Worm (Caenorhabditis elegans) whole organism, early embryonic: Measurements from ENCODE around the gene cwp-5.
A peak's percentile ranks its signal among the peaks of the same experiment; 100 is the strongest.

Experiments used
- B0310.2 ChIP-seq: sonication (generic microtip); optimal IDR thresholded peaks from 2 replicates; lab custom pipeline; 2016; ENCODE audit warnings: mild to moderate bottlenecking, missing genetic modification characterization, missing compliant biosample characterization
- F13C5.2 ChIP-seq: sonication (generic microtip); optimal IDR thresholded peaks from 2 replicates; lab custom pipeline; 2017; ENCODE audit warnings: mild to moderate bottlenecking, missing genetic modification characterization, inconsistent platforms, missing compliant biosample characterization
- aly-1 ChIP-seq: sonication (generic microtip); optimal IDR thresholded peaks from 2 replicates; lab custom pipeline; 2016; ENCODE audit warnings: missing genetic modification characterization, missing compliant biosample characterization
- ama-1 ChIP-seq: fragments of 150-350 bp; optimal IDR thresholded peaks from 2 replicates; lab custom pipeline; 2014
- ceh-13 ChIP-seq: fragments of 200-800 bp; sonication (Bioruptor generic); optimal IDR thresholded peaks from 2 replicates; lab custom pipeline; 2018; ENCODE audit warnings: mild to moderate bottlenecking, missing genetic modification characterization, missing compliant biosample characterization
- ceh-36 ChIP-seq: sonication (generic microtip); optimal IDR thresholded peaks from 2 replicates; lab custom pipeline; 2016; ENCODE audit warnings: missing genetic modification characterization, inconsistent platforms, missing compliant biosample characterization
- ets-7 ChIP-seq: sonication (generic microtip); optimal IDR thresholded peaks from 2 replicates; lab custom pipeline; 2016; ENCODE audit warnings: missing genotype, missing genetic modification characterization, missing compliant biosample characterization
- flt-1 ChIP-seq: fragments of 200-800 bp; sonication (Bioruptor generic); IDR thresholded peaks from 2 replicates; pipeline ENCODE4 v1.3.6; 2022; ENCODE audit warnings: missing genetic modification characterization, missing compliant biosample characterization
- hmbx-1 ChIP-seq: sonication (generic microtip); optimal IDR thresholded peaks from 2 replicates; lab custom pipeline; 2016; ENCODE audit warnings: mild to moderate bottlenecking, missing genetic modification characterization, missing compliant biosample characterization
- hmg-4 ChIP-seq: fragments of 200-800 bp; sonication (Bioruptor generic); optimal IDR thresholded peaks from 2 replicates; lab custom pipeline; 2018; ENCODE audit warnings: mild to moderate bottlenecking, missing genetic modification characterization, missing compliant biosample characterization
- hnd-1 ChIP-seq: sonication (generic microtip); optimal IDR thresholded peaks from 2 replicates; lab custom pipeline; 2016; ENCODE audit warnings: missing genetic modification characterization, missing compliant biosample characterization
- pes-1 ChIP-seq: fragments of 200-800 bp; sonication (Bioruptor generic); IDR thresholded peaks from 2 replicates; pipeline ENCODE4 v1.3.6; 2022; ENCODE audit warnings: missing genetic modification reagents, missing genetic modification characterization, missing compliant biosample characterization
- scrt-1 ChIP-seq: fragments of 200-800 bp; sonication (Bioruptor generic); IDR thresholded peaks from 2 replicates; pipeline ENCODE4 v1.3.6; 2022; ENCODE audit warnings: missing genetic modification characterization, missing compliant biosample characterization
- sea-1 ChIP-seq: fragments of 200-800 bp; sonication (Bioruptor generic); conservative IDR thresholded peaks from 2 replicates; pipeline ENCODE4 v1.3.6; 2022; ENCODE audit warnings: missing genetic modification characterization, missing compliant biosample characterization
- tbx-11 ChIP-seq: fragments of 200-800 bp; sonication (Bioruptor generic); IDR thresholded peaks from 2 replicates; pipeline ENCODE4 v1.3.6; 2022; ENCODE audit warnings: missing genetic modification characterization, missing compliant biosample characterization
- tbx-37 ChIP-seq: fragments of 200-800 bp; sonication (Bioruptor generic); conservative IDR thresholded peaks from 2 replicates; pipeline ENCODE4 v1.3.6; 2022; ENCODE audit warnings: missing genetic modification reagents, missing genetic modification characterization, missing compliant biosample characterization
- tra-4 ChIP-seq: sonication (generic microtip); optimal IDR thresholded peaks from 2 replicates; lab custom pipeline; 2017; ENCODE audit warnings: missing genetic modification characterization, missing compliant biosample characterization

The cwp-5 gene

DNA sequence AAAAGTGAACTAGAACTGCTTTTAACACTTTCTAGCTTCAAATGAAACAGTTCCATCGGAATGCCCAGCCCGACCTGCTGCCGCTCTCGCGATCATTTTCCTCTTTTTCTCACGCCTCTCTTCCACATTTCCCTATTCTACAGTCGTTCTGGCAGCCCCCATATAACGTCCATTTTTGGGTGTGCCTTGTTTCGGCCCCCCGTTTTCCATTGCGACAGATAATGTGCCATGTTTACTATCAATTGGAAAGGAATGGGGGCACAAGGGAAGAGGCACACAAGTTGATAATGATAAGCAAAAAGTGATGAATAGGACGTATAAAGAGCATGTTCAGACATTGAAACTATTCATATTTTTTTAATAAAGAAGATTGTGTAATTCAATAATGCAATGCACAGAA lies 30.8 kb downstream of the cwp-5 start:
- TF ChIP-seq hmg-4 (GFP tag; lab: Kevin White, UChicago): peak; percentile 30
- TF ChIP-seq sea-1 (GFP tag; lab: Robert Waterston, UW): no peak
- TF ChIP-seq tbx-11 (GFP tag; lab: Robert Waterston, UW): 0 out of 2 replicates have a peak, but pooled peaks have one; percentile 29

ce11 chrX:13158487-13158886 lies 31.3 kb downstream of the cwp-5 start:
- TF ChIP-seq scrt-1 (GFP tag; lab: Robert Waterston, UW): no peak
- no peak for TF ChIP-seq aly-1 (tag; lab: Kevin White, UChicago)
- TF ChIP-seq hmbx-1: no peak

DNA sequence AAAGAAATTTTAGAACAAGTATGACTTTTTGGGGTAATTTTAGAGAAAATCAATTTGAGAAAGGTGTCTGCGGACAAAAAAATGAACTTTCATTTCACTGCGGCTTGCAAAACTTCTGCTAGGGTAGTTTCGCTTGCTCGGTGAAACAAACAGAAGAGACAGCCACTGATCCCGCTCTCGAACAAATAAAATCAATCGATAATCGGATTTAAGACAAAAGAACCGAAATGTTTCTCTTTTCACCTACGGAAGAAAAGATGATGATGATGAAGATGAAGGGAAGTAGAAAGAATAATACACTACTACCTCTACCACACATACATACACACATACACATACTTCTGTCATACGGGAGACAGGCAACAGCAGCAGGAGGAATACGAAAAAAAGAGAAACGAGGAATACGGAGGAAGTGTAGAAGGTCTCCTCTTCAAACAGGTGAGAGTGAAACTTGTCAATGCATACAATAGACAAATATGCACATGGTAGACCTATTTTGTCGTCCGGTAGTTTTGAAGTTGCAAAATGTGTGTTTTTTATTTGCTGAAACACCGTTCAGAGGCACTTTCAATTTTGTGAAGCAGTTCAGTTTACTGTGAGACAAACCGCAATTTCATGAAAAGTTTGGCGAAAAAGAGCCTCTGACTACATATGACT lies 32.5 kb downstream of the cwp-5 start:
- TF ChIP-seq hnd-1 (no peak), ets-7 (tag; lab: Kevin White, UChicago) (no peak), flt-1 (GFP tag; lab: Robert Waterston, UW) (no peak), F13C5.2 (no peak), ama-1 (no peak), tbx-11 (GFP tag; lab: Robert Waterston, UW) (no peak), pes-1 (GFP tag; lab: Robert Waterston, UW) (no peak), tra-4 (tag; lab: Kevin White, UChicago) (no peak), ceh-36 (no peak), sea-1 (GFP tag; lab: Robert Waterston, UW) (no peak), hmbx-1 (no peak), ceh-13 (GFP tag; lab: Kevin White, UChicago) (no peak), aly-1 (tag; lab: Kevin White, UChicago) (no peak), hmg-4 (GFP tag; lab: Kevin White, UChicago) (no peak), B0310.2 (tag; lab: Kevin White, UChicago) (no peak), scrt-1 (GFP tag; lab: Robert Waterston, UW) (no peak), tbx-37 (GFP tag; lab: Robert Waterston, UW) (no peak)

- no peak for TF ChIP-seq B0310.2 (tag; lab: Kevin White, UChicago)
- TF ChIP-seq F13C5.2: no peak
- TF ChIP-seq tbx-37 (GFP tag; lab: Robert Waterston, UW): no peak
- no peak for TF ChIP-seq aly-1 (tag; lab: Kevin White, UChicago)
- no peak for TF ChIP-seq flt-1 (GFP tag; lab: Robert Waterston, UW)
- TF ChIP-seq ceh-36: no peak
Measured at ce11 chrX:13155730-13156129, 34.0 kb downstream of the cwp-5 start.

DNA sequence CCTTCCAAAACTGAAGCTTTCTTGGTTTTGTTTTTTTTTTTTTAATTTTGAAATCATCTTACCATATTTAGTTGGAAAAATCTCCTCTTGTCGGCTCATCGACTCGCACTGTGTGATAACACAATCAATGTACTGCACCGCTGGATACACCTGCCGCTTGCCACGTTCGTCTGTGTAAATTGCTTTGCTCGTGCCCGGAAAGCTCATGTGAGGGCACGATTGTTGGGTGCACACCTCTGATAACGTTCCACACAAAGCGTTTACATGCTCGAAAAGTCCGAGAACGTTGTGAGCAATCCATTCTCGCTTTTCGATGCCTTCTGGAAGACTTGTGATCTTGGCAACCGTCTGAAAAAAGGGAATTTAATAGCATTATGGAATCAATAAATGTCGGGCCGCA lies 35.2 kb downstream of the cwp-5 start:
- no peak for TF ChIP-seq pes-1 (GFP tag; lab: Robert Waterston, UW)
- no peak for TF ChIP-seq hmg-4 (GFP tag; lab: Kevin White, UChicago)
- no peak for TF ChIP-seq ceh-13 (GFP tag; lab: Kevin White, UChicago)
- no peak for TF ChIP-seq ceh-36
- TF ChIP-seq tbx-11 (GFP tag; lab: Robert Waterston, UW): no peak
- TF ChIP-seq tbx-37 (GFP tag; lab: Robert Waterston, UW): no peak
- TF ChIP-seq ama-1: no peak
- TF ChIP-seq flt-1 (GFP tag; lab: Robert Waterston, UW): no peak
- no peak for TF ChIP-seq hnd-1
- TF ChIP-seq sea-1 (GFP tag; lab: Robert Waterston, UW): no peak
- no peak for TF ChIP-seq ets-7 (tag; lab: Kevin White, UChicago)
- TF ChIP-seq tra-4 (tag; lab: Kevin White, UChicago): no peak
- TF ChIP-seq B0310.2 (tag; lab: Kevin White, UChicago): no peak

- TF ChIP-seq pes-1 (GFP tag; lab: Robert Waterston, UW) (no peak), ama-1 (no peak), tbx-37 (GFP tag; lab: Robert Waterston, UW) (no peak), tra-4 (tag; lab: Kevin White, UChicago) (no peak), F13C5.2 (no peak), B0310.2 (tag; lab: Kevin White, UChicago) (no peak), sea-1 (GFP tag; lab: Robert Waterston, UW) (no peak), aly-1 (tag; lab: Kevin White, UChicago) (no peak)
Measured at ce11 chrX:13147105-13147504, 42.7 kb downstream of the cwp-5 start.

ce11 chrX:13145988-13146873 lies 43.5 kb downstream of the cwp-5 start:
- TF ChIP-seq tra-4 (tag; lab: Kevin White, UChicago): no peak
- TF ChIP-seq flt-1 (GFP tag; lab: Robert Waterston, UW): no peak
- peak; percentile 42 for TF ChIP-seq hmg-4 (GFP tag; lab: Kevin White, UChicago)
- no peak for TF ChIP-seq hnd-1
- TF ChIP-seq B0310.2 (tag; lab: Kevin White, UChicago): no peak
- peak; percentile 22 for TF ChIP-seq ceh-36
- TF ChIP-seq tbx-37 (GFP tag; lab: Robert Waterston, UW): no peak
- no peak for TF ChIP-seq scrt-1 (GFP tag; lab: Robert Waterston, UW)
